Worm (Caenorhabditis elegans): Measurements from ENCODE around the gene F49E2.2.

The F49E2.2 gene

ce11 chrX:9523118-9523517 lies 43.4 kb upstream of the F49E2.2 start, which contains the start of gene C07B5.3:
Gene C07B5.3 (minus strand): TSS chrX:9523218.
- TF ChIP-seq snpc-1.3 (tag; optimal IDR thresholded peaks at IDR 0.05; ENCODE audit: insufficient read depth) (no peak), aptf-2 (GFP tag; conservative IDR thresholded peaks at IDR 0.05) (no peak), ekl-4 (GFP tag; IDR thresholded peaks at IDR 0.05) (no peak), lir-1 (GFP tag; conservative IDR thresholded peaks at IDR 0.05) (no peak), somi-1 (GFP tag; optimal IDR thresholded peaks at IDR 0.05) (no peak), lin-54 (GFP tag; optimal IDR thresholded peaks at IDR 0.05) (no peak), dox-1 (GFP tag; IDR thresholded peaks at IDR 0.05) (no peak), snpc-4 (GFP tag; optimal IDR thresholded peaks at IDR 0.05) (no peak), snpc-4 (tag; optimal IDR thresholded peaks at IDR 0.05) (no peak), lsl-1 (GFP tag; optimal IDR thresholded peaks at IDR 0.05) (no peak), F55B11.4 (tag; optimal IDR thresholded peaks at IDR 0.05; ENCODE audit: borderline replicate concordance, insufficient read depth) (no peak)

ce11 chrX:9527898-9528297 lies 38.6 kb upstream of the F49E2.2 start:
- TF ChIP-seq nfyb-1 (GFP tag; IDR thresholded peaks at IDR 0.05), result no peak
- TF ChIP-seq him-1 (tag; optimal IDR thresholded peaks at IDR 0.05), result no peak
- TF ChIP-seq somi-1 (GFP tag; optimal IDR thresholded peaks at IDR 0.05), result peak; percentile 19
- TF ChIP-seq lin-40 (tag; optimal IDR thresholded peaks at IDR 0.05), result peak; percentile 42
- TF ChIP-seq ztf-26 (tag; optimal IDR thresholded peaks at IDR 0.05), result peak; percentile 63

- TF ChIP-seq dpl-1 (GFP tag; optimal IDR thresholded peaks at IDR 0.05), result no peak
- TF ChIP-seq sdz-38 (tag; optimal IDR thresholded peaks at IDR 0.05), result no peak
- TF ChIP-seq B0019.2 (GFP tag; conservative IDR thresholded peaks at IDR 0.05), result no peak
Measured at ce11 chrX:9529360-9529759, 37.2 kb upstream of the F49E2.2 start, which contains the start of gene C07B5.4. Gene C07B5.4 (plus strand): TSS chrX:9529660.

- TF ChIP-seq nhr-80 (tag; optimal IDR thresholded peaks at IDR 0.05) (peak; percentile 21), let-526 (GFP tag; IDR thresholded peaks at IDR 0.05) (no peak), B0261.1 (tag; optimal IDR thresholded peaks at IDR 0.05) (no peak), ztf-26 (tag; optimal IDR thresholded peaks at IDR 0.05) (no peak), sptf-2 (GFP tag; optimal IDR thresholded peaks at IDR 0.05) (no peak)
Measured at ce11 chrX:9531640-9532039, 34.9 kb upstream of the F49E2.2 start.

DNA sequence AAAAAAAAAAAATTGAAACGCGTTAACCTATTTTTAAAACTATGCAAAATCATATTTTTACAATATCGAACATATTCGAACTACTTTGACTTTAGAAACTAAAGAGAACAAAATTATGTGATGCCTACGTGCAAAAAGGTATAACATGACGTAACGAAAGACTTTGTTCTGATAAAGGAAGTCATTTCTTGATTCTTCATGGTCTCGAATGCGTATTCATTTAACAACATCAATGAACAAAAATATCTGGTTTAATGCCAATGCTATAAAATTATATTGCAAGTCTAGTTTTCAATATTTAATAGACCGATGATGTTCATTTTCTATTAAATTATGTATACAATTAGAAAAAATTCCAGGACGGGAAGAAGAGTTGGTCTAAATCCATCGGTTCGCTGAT lies 30.5 kb upstream of the F49E2.2 start:
- TF ChIP-seq B0336.3 (GFP tag; IDR thresholded peaks at IDR 0.05) (no peak), lin-40 (tag; optimal IDR thresholded peaks at IDR 0.05) (peak; percentile 22)

ce11 chrX:9536665-9537064 lies 29.9 kb upstream of the F49E2.2 start, which contains the start of gene C07B5.8:
Gene C07B5.8 (minus strand): TSS chrX:9536765.
- TF ChIP-seq C06A6.2 (GFP tag; conservative IDR thresholded peaks at IDR 0.05), result no peak

DNA sequence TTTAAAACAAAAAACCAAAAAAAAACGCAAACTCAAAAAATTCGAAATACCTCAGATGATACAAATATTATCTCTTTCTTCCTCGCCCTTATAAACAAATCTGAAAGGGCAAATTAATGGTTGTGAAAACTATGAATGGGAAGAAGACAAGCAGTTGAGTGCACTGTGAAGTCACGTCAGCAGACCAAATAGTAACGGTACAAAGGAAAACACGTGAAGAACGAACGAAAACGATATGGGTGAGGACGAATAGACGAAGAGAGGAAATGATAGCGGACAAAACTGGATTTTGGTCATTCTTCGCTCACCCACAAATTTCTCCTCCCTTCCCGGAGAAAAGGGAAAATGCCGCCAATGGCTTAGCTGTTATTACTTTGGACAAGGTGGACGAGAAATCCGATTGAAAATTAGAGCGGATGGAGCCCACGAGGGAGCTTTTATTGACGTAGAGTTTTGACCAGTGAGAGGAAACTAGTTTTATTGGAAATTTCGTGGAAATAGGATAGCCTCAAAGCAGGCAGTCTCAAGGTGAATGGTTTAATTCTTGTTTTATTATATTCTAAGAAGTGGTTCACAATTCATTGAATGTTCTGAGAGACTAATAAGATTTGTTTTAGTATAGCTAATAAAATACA lies 28.9 kb upstream of the F49E2.2 start:
- TF ChIP-seq snpc-1.1 (tag; optimal IDR thresholded peaks at IDR 0.05; ENCODE audit: insufficient read depth), result no peak
- no peak for TF ChIP-seq F22D6.2 (tag; optimal IDR thresholded peaks at IDR 0.05)
- TF ChIP-seq ccch-3 (GFP tag; optimal IDR thresholded peaks at IDR 0.05), result no peak
- no peak for TF ChIP-seq dpl-1 (GFP tag; optimal IDR thresholded peaks at IDR 0.05)
- no peak for TF ChIP-seq egl-44 (GFP tag; IDR thresholded peaks at IDR 0.05)
- TF ChIP-seq zfh-2 (GFP tag; conservative IDR thresholded peaks at IDR 0.05), result no peak
- TF ChIP-seq dox-1 (GFP tag; IDR thresholded peaks at IDR 0.05), result no peak
- no peak for TF ChIP-seq D2030.7 (GFP tag; IDR thresholded peaks at IDR 0.05)
- TF ChIP-seq rpc-1 (optimal IDR thresholded peaks at IDR 0.05), result no peak
- TF ChIP-seq rpc-1 (tag; optimal IDR thresholded peaks at IDR 0.05), result no peak
- TF ChIP-seq F10E7.11 (tag; optimal IDR thresholded peaks at IDR 0.05), result no peak
- no peak for TF ChIP-seq mcd-1 (GFP tag; IDR thresholded peaks at IDR 0.05)
- TF ChIP-seq hsf-1 (GFP tag; IDR thresholded peaks at IDR 0.05), result no peak
- no peak for TF ChIP-seq nhr-90 (tag; optimal IDR thresholded peaks at IDR 0.05)
- no peak for TF ChIP-seq let-607 (tag; optimal IDR thresholded peaks at IDR 0.05)
- TF ChIP-seq nhr-120 (GFP tag; IDR thresholded peaks at IDR 0.05), result no peak
